Worm (Caenorhabditis elegans) whole organism, L3 larva: ENCODE data around the gene hum-2.
A peak's percentile ranks its signal among the peaks of the same experiment; 100 is the strongest.
"Not testable (repeated sequence)": the region's sequence is repeated elsewhere in the genome, so short reads cannot be mapped to it uniquely, and the experiment has no call there.

Experiments
- R02D3.7 ChIP-seq: fragments of 150-350 bp; optimal IDR thresholded peaks from 2 replicates; lab custom pipeline; 2014; ENCODE audit warnings: missing biosample characterization, missing genetic modification characterization
- aly-2 ChIP-seq: fragments of 150-350 bp; optimal IDR thresholded peaks from 2 replicates; lab custom pipeline; 2014; ENCODE audit warnings: missing biosample characterization, missing genetic modification characterization
- ceh-16 ChIP-seq: sonication (generic microtip); optimal IDR thresholded peaks from 2 replicates; lab custom pipeline; 2017; ENCODE audit warnings: missing biosample characterization, missing genetic modification characterization
- ceh-28 ChIP-seq: fragments of 150-350 bp; optimal IDR thresholded peaks from 2 replicates; lab custom pipeline; 2014; ENCODE audit warnings: missing biosample characterization, missing genetic modification reagents, missing genetic modification characterization
- ceh-82 ChIP-seq: fragments of 150-350 bp; optimal IDR thresholded peaks from 2 replicates; lab custom pipeline; 2014; ENCODE audit warnings: missing biosample characterization, missing genetic modification characterization
- ceh-9 ChIP-seq: sonication (generic microtip); optimal IDR thresholded peaks from 2 replicates; lab custom pipeline; 2018; ENCODE audit warnings: missing biosample characterization, missing genetic modification characterization
- egl-5 ChIP-seq: fragments of 150-350 bp; optimal IDR thresholded peaks from 2 replicates; lab custom pipeline; 2017; ENCODE audit warnings: missing biosample characterization, missing genetic modification reagents, missing genetic modification characterization, inconsistent platforms
- elt-1 ChIP-seq: fragments of 150-350 bp; optimal IDR thresholded peaks from 2 replicates; lab custom pipeline; 2014; ENCODE audit warnings: missing biosample characterization, missing genetic modification characterization
- elt-2 ChIP-seq: sonication (generic microtip); optimal IDR thresholded peaks from 2 replicates; lab custom pipeline; 2016; ENCODE audit warnings: missing genetic modification reagents, mild to moderate bottlenecking, missing genetic modification characterization, missing compliant biosample characterization
- elt-3 ChIP-seq, 3 experiments: fragments of 150-350 bp in 1 of 3; sonication (generic microtip) in 2 of 3; optimal IDR thresholded peaks; 2 replicates in 2 of 3; 4 replicates in 1 of 3; lab custom pipeline; 2014 to 2017; ENCODE audit warnings: missing biosample characterization in 3 of 3, missing genetic modification characterization in 3 of 3
- eor-1 ChIP-seq, 2 experiments: fragments of 150-350 bp; optimal IDR thresholded peaks; 2 replicates each; lab custom pipeline; 2014 to 2018; ENCODE audit warnings: missing biosample characterization in 2 of 2, missing genetic modification characterization in 2 of 2
- fkh-10 ChIP-seq: sonication (generic microtip); optimal IDR thresholded peaks from 2 replicates; lab custom pipeline; 2017; ENCODE audit warnings: missing biosample characterization, missing genetic modification reagents, missing genetic modification characterization
- fkh-2 ChIP-seq: fragments of 150-350 bp; optimal IDR thresholded peaks from 2 replicates; lab custom pipeline; 2014; ENCODE audit warnings: missing biosample characterization, missing genetic modification reagents, missing genetic modification characterization
- fos-1 ChIP-seq: fragments of 150-350 bp; optimal IDR thresholded peaks from 2 replicates; lab custom pipeline; 2014; ENCODE audit warnings: missing biosample characterization, missing genetic modification characterization
- hmg-11 ChIP-seq: sonication (generic microtip); optimal IDR thresholded peaks from 2 replicates; lab custom pipeline; 2016; ENCODE audit warnings: missing genetic modification characterization, missing compliant biosample characterization
- jun-1 ChIP-seq: fragments of 150-350 bp; optimal IDR thresholded peaks from 2 replicates; lab custom pipeline; 2014; ENCODE audit warnings: missing biosample characterization, missing genetic modification reagents, missing genetic modification characterization
- lin-15B ChIP-seq: fragments of 150-350 bp; optimal IDR thresholded peaks from 2 replicates; lab custom pipeline; 2014; ENCODE audit warnings: missing biosample characterization, missing genetic modification characterization
- lin-39 ChIP-seq: fragments of 150-350 bp; optimal IDR thresholded peaks from 2 replicates; lab custom pipeline; 2018; ENCODE audit warnings: missing biosample characterization, missing genetic modification reagents, missing genetic modification characterization
- lsy-12 ChIP-seq: sonication (generic microtip); optimal IDR thresholded peaks from 2 replicates; lab custom pipeline; 2016; ENCODE audit warnings: mild to moderate bottlenecking, missing genetic modification characterization, missing compliant biosample characterization
- nfya-1 ChIP-seq: sonication (generic microtip); optimal IDR thresholded peaks from 2 replicates; lab custom pipeline; 2017; ENCODE audit warnings: missing genetic modification characterization, mild to moderate bottlenecking, missing compliant biosample characterization, antibody characterized with exemption, moderate library complexity; ENCODE audit not compliant: insufficient read depth
- nhr-11 ChIP-seq: fragments of 150-350 bp; optimal IDR thresholded peaks from 2 replicates; lab custom pipeline; 2014; ENCODE audit warnings: missing biosample characterization, missing genetic modification characterization
- nhr-237 ChIP-seq: fragments of 150-350 bp; optimal IDR thresholded peaks from 2 replicates; lab custom pipeline; 2014; ENCODE audit warnings: missing biosample characterization, missing genetic modification characterization
- nhr-25 ChIP-seq: sonication (generic microtip); optimal IDR thresholded peaks from 2 replicates; lab custom pipeline; 2017; ENCODE audit warnings: missing biosample characterization, missing genetic modification characterization
- nhr-43 ChIP-seq: sonication (generic microtip); optimal IDR thresholded peaks from 2 replicates; lab custom pipeline; 2016; ENCODE audit warnings: mild to moderate bottlenecking, missing genetic modification characterization, missing compliant biosample characterization; ENCODE audit not compliant: poor library complexity, severe bottlenecking
- pha-4 ChIP-seq: fragments of 150-350 bp; optimal IDR thresholded peaks from 2 replicates; lab custom pipeline; 2014; ENCODE audit warnings: missing biosample characterization, missing genetic modification reagents, missing genetic modification characterization
- pqm-1 ChIP-seq: fragments of 150-350 bp; optimal IDR thresholded peaks from 2 replicates; lab custom pipeline; 2017; ENCODE audit warnings: missing biosample characterization, missing genetic modification characterization, inconsistent platforms
- skn-1 ChIP-seq: fragments of 150-350 bp; optimal IDR thresholded peaks from 2 replicates; lab custom pipeline; 2014; ENCODE audit warnings: missing biosample characterization, missing genetic modification characterization
- snpc-4 ChIP-seq: fragments of 150-350 bp; optimal IDR thresholded peaks from 2 replicates; lab custom pipeline; 2014; ENCODE audit warnings: missing biosample characterization, missing genetic modification characterization
- zag-1 ChIP-seq: fragments of 150-350 bp; optimal IDR thresholded peaks from 2 replicates; lab custom pipeline; 2014; ENCODE audit warnings: missing biosample characterization, missing genetic modification characterization

The hum-2 gene

DNA sequence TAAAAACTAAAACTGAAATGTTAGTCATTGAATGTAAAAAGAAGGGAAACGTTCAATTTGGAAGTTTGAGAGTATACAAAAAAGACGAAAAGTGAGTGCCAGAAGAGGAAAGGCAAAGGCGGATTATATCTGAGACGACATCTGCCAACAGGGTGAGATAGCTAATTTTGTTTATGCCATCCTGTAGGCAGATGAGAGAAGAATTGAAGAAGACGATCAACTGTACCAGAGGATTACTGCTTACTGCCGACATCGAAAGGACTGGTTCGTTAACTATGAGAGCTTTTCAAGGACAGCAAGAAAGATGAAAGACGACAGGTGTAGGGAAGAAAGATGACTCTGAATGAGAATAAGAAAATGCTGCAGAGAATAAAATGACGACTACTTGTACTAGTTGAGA lies 37.6 kb downstream of the hum-2 start:
- TF ChIP-seq nhr-25 (tag; lab: Kevin White, UChicago), result peak; percentile 24
- no peak for TF ChIP-seq skn-1 (tag; lab: Kevin White, UChicago)

ce11 chrV:9424514-9424913 lies 38.5 kb downstream of the hum-2 start:
- peak; percentile 39 for TF ChIP-seq nfya-1
- peak; percentile 17 for TF ChIP-seq pqm-1 (tag; lab: Kevin White, UChicago)
- TF ChIP-seq ceh-16 (tag; lab: Kevin White, UChicago), result no peak
- TF ChIP-seq nhr-25 (tag; lab: Kevin White, UChicago), result peak; percentile 50
- peak; percentile 45 for TF ChIP-seq pha-4 (tag; lab: Kevin White, UChicago)
- TF ChIP-seq elt-2 (tag; lab: Kevin White, UChicago), result peak; percentile 57
- TF ChIP-seq skn-1 (tag; lab: Kevin White, UChicago), result no peak
- TF ChIP-seq zag-1, result no peak
- peak; percentile 72 for TF ChIP-seq ceh-28 (tag; lab: Kevin White, UChicago)

- TF ChIP-seq eor-1 (tag; optimal IDR thresholded peaks at IDR 0.05; lab: Kevin White, UChicago), result no peak
- no peak for TF ChIP-seq nhr-25 (tag; lab: Kevin White, UChicago)
- TF ChIP-seq nhr-237 (tag; lab: Kevin White, UChicago), result no peak
- no peak for TF ChIP-seq ceh-82 (tag; lab: Kevin White, UChicago)
- TF ChIP-seq snpc-4, result peak; percentile 14
- no peak for TF ChIP-seq lsy-12 (tag; lab: Kevin White, UChicago)
- peak; percentile 16 for TF ChIP-seq hmg-11
- no peak for TF ChIP-seq elt-3 (tag; optimal IDR thresholded peaks at IDR 0.05; lab: Kevin White, UChicago)
- no peak for TF ChIP-seq skn-1 (tag; lab: Kevin White, UChicago)
- TF ChIP-seq elt-2 (tag; lab: Kevin White, UChicago), result no peak
- TF ChIP-seq lin-39 (tag; lab: Kevin White, UChicago), result no peak
- peak; percentile 38 for TF ChIP-seq nfya-1
- TF ChIP-seq elt-1 (tag; lab: Kevin White, UChicago), result no peak
- no peak for TF ChIP-seq nhr-11 (tag; lab: Kevin White, UChicago)
- no peak for TF ChIP-seq ceh-16 (tag; lab: Kevin White, UChicago)
- peak; percentile 55 for TF ChIP-seq pha-4 (tag; lab: Kevin White, UChicago)
- TF ChIP-seq ceh-9, result no peak
- TF ChIP-seq lin-15B (tag; lab: Kevin White, UChicago), result peak; percentile 22
- TF ChIP-seq aly-2 (tag; lab: Kevin White, UChicago), result no peak
- TF ChIP-seq, all 47 proteins: peak for 5
Observed at ce11 chrV:9425593-9425992, 39.6 kb downstream of the hum-2 start, which contains the start of gene F36D4.5. Gene F36D4.5 (minus strand): TSS chrV:9425817.

DNA sequence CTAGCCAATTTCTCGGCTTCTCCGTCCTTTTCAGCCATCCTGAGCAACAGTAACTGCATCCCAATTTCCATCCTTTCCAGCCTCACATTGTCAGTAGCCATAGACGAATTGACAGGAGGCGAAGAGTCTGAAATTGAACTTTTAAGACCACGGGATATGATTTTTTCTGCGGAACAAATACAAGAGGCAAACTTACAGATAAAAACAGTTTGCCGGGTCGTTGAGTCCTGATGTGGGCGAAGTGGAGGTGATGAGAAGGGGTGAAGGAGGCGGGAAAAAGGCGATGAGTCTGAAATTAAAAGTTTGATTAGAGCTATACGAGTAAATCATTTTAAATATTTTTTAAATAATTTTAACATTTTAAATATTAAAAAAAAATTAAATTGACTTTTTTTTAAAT lies 41.1 kb downstream of the hum-2 start, which contains the start of gene F36D4.6:
Gene F36D4.6, minus strand, starts transcription at position 101 of the 400 bp plus-strand sequence.
- TF ChIP-seq fkh-2 (tag; lab: Kevin White, UChicago), result no peak
- no peak for TF ChIP-seq aly-2 (tag; lab: Kevin White, UChicago)
- TF ChIP-seq egl-5, result no peak
- no peak for TF ChIP-seq jun-1 (tag; lab: Kevin White, UChicago)
- no peak for TF ChIP-seq R02D3.7 (tag; lab: Kevin White, UChicago)
- TF ChIP-seq nfya-1, result no peak
- no peak for TF ChIP-seq fkh-10
- TF ChIP-seq, all 47 proteins: peak for 0

- not testable (repeated sequence) for TF ChIP-seq fos-1, pha-4, nhr-43 (tag; lab: Kevin White, UChicago)
Observed at ce11 chrV:9439315-9440002, 53.5 kb downstream of the hum-2 start, which contains the start of gene Y54B9A.1. Gene Y54B9A.1 (minus strand): TSS chrV:9439549.

DNA sequence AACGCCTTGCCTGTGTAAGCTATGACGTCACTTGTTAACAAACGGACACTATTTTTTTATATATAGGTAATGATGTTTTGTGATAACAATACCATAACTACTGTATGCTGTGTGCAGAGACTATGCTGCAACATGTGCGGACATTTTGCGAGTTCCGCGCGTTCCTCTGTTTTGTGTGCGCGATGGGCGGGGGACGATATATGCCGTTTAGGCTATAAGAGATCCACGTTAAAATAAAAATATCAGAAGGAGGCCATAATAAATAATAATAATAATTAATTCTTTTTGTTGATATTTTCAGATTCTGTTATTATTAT lies 54.0 kb downstream of the hum-2 start:
- no peak for TF ChIP-seq nhr-25 (tag; lab: Kevin White, UChicago)
